Fruit fly (Drosophila melanogaster) whole organism, embryonic: Measurements from ENCODE around the gene slp1.
A peak's percentile ranks its signal among the peaks of the same experiment; 100 is the strongest.

Source experiments
- BEAF-32 ChIP-seq: fragments of 200-800 bp; sonication (Bioruptor generic); optimal IDR thresholded peaks from 3 replicates; lab custom pipeline; 2017; ENCODE audit warnings: missing biosample characterization, missing genetic modification characterization, mild to moderate bottlenecking, moderate library complexity, missing genetic modification reagents
- CG10543 ChIP-seq: fragments of 200-800 bp; sonication (Bioruptor generic); optimal IDR thresholded peaks from 3 replicates; lab custom pipeline; 2017; ENCODE audit warnings: missing biosample characterization, mild to moderate bottlenecking, missing genetic modification characterization, moderate library complexity
- CG10979 ChIP-seq: fragments of 200-800 bp; sonication (Bioruptor generic); optimal IDR thresholded peaks from 2 replicates; lab custom pipeline; 2018; ENCODE audit warnings: missing biosample characterization, mild to moderate bottlenecking, missing genetic modification characterization, moderate library complexity
- CG11560 ChIP-seq: fragments of 200-800 bp; sonication (Bioruptor generic); IDR thresholded peaks from 3 replicates; pipeline ENCODE4 v1.3.6; 2022; ENCODE audit warnings: missing biosample characterization, missing genetic modification characterization
- CG14860 ChIP-seq: fragments of 200-800 bp; sonication (Bioruptor generic); IDR thresholded peaks from 3 replicates; pipeline ENCODE4 v1.3.6; 2022; ENCODE audit warnings: missing biosample characterization, missing genetic modification characterization; ENCODE audit not compliant: partially characterized antibody
- CG15514 ChIP-seq: fragments of 200-800 bp; sonication (Bioruptor generic); optimal IDR thresholded peaks from 3 replicates; lab custom pipeline; 2017; ENCODE audit warnings: missing biosample characterization, missing genetic modification characterization, mild to moderate bottlenecking, moderate library complexity, missing genetic modification reagents
- CG31224 ChIP-seq: fragments of 200-800 bp; sonication (Bioruptor generic); IDR thresholded peaks from 2 replicates; pipeline ENCODE4 v1.3.6; 2022; ENCODE audit warnings: missing biosample characterization, missing genetic modification characterization
- CG31365 ChIP-seq: fragments of 200-800 bp; sonication (Bioruptor generic); optimal IDR thresholded peaks from 2 replicates; lab custom pipeline; 2018; ENCODE audit warnings: missing biosample characterization, mild to moderate bottlenecking, missing genetic modification characterization
- CG34224 ChIP-seq: fragments of 200-800 bp; sonication (Bioruptor generic); IDR thresholded peaks from 3 replicates; pipeline ENCODE4 v1.3.6; 2022; ENCODE audit warnings: missing biosample characterization, missing genetic modification characterization; ENCODE audit not compliant: partially characterized antibody
- CG4328 ChIP-seq: fragments of 200-800 bp; sonication (Bioruptor generic); optimal IDR thresholded peaks from 3 replicates; lab custom pipeline; 2017; ENCODE audit warnings: missing biosample characterization, missing genetic modification reagents, missing genetic modification characterization
- CG6175 ChIP-seq: fragments of 200-800 bp; sonication (Bioruptor generic); IDR thresholded peaks from 3 replicates; pipeline ENCODE4 v1.3.6; 2022; ENCODE audit warnings: missing biosample characterization, missing genetic modification characterization
- CG6272 ChIP-seq: fragments of 200-800 bp; sonication (Bioruptor generic); IDR thresholded peaks from 2 replicates; pipeline ENCODE4 v1.3.6; 2022; ENCODE audit warnings: missing biosample characterization, missing genetic modification characterization
- CG6813 ChIP-seq: fragments of 200-800 bp; sonication (Bioruptor generic); optimal IDR thresholded peaks from 2 replicates; lab custom pipeline; 2017; ENCODE audit warnings: missing biosample characterization, missing genetic modification characterization, mild to moderate bottlenecking, moderate library complexity, missing genetic modification reagents
- CG7357 ChIP-seq: fragments of 200-800 bp; sonication (Bioruptor generic); IDR thresholded peaks from 3 replicates; pipeline ENCODE4 v1.3.6; 2022; ENCODE audit warnings: missing biosample characterization, missing genetic modification characterization
- CG7372 ChIP-seq: fragments of 200-800 bp; sonication (Bioruptor generic); IDR thresholded peaks from 2 replicates; pipeline ENCODE4 v1.3.6; 2022; ENCODE audit warnings: missing biosample characterization, missing genetic modification characterization
- CG7556 ChIP-seq: fragments of 200-800 bp; sonication (Bioruptor generic); optimal IDR thresholded peaks from 2 replicates; lab custom pipeline; 2017; ENCODE audit warnings: missing biosample characterization, mild to moderate bottlenecking, missing genetic modification characterization
- CG7928 ChIP-seq: fragments of 200-800 bp; sonication (Bioruptor generic); optimal IDR thresholded peaks from 2 replicates; lab custom pipeline; 2017; ENCODE audit warnings: missing biosample characterization, mild to moderate bottlenecking, missing genetic modification characterization
- CG8944 ChIP-seq: fragments of 200-800 bp; sonication (Bioruptor generic); optimal IDR thresholded peaks from 3 replicates; lab custom pipeline; 2016; ENCODE audit warnings: missing biosample characterization, missing genetic modification characterization
- Dek ChIP-seq: fragments of 200-800 bp; sonication (Bioruptor generic); optimal IDR thresholded peaks from 3 replicates; lab custom pipeline; 2019; ENCODE audit warnings: missing biosample characterization, mild to moderate bottlenecking, missing genetic modification characterization, moderate library complexity
- ERR ChIP-seq: fragments of 200-800 bp; sonication (Bioruptor generic); optimal IDR thresholded peaks from 2 replicates; lab custom pipeline; 2016; ENCODE audit warnings: missing biosample characterization, missing genetic modification characterization
- GATAe ChIP-seq: fragments of 200-800 bp; sonication (Bioruptor generic); conservative IDR thresholded peaks from 2 replicates; pipeline ENCODE4 v1.3.6; 2022; ENCODE audit warnings: missing biosample characterization, missing genetic modification characterization
- HLH54F ChIP-seq: fragments of 200-800 bp; sonication (Bioruptor generic); optimal IDR thresholded peaks from 3 replicates; lab custom pipeline; 2016; ENCODE audit warnings: missing biosample characterization, missing genetic modification characterization
- Hr39 ChIP-seq: fragments of >200 bp; optimal IDR thresholded peaks from 2 replicates; lab custom pipeline; 2017
- Hr78 ChIP-seq, 2 experiments: fragments of 200-800 bp in 1 of 2; fragments of >200 bp in 1 of 2; sonication (Bioruptor generic) in 1 of 2; optimal IDR thresholded peaks; 2 replicates each; lab custom pipeline; 2017 to 2019; ENCODE audit warnings: missing biosample characterization in 2 of 2, missing genetic modification characterization in 2 of 2, mild to moderate bottlenecking in 1 of 2, moderate library complexity in 1 of 2
- Hsf ChIP-seq: fragments of 200-800 bp; sonication (Bioruptor generic); optimal IDR thresholded peaks from 3 replicates; lab custom pipeline; 2016; ENCODE audit warnings: missing biosample characterization, missing genetic modification characterization
- Mad ChIP-seq: fragments of 200-800 bp; sonication (Bioruptor generic); optimal IDR thresholded peaks from 2 replicates; lab custom pipeline; 2016; ENCODE audit warnings: missing biosample characterization, missing genetic modification characterization
- Max ChIP-seq: fragments of 200-800 bp; sonication (Bioruptor generic); optimal IDR thresholded peaks from 2 replicates; lab custom pipeline; 2016; ENCODE audit warnings: missing biosample characterization, mild to moderate bottlenecking, missing genetic modification characterization
- Meics ChIP-seq: fragments of 200-800 bp; sonication (Bioruptor generic); optimal IDR thresholded peaks from 2 replicates; lab custom pipeline; 2017; ENCODE audit warnings: missing biosample characterization, mild to moderate bottlenecking, missing genetic modification characterization
- Mes4 ChIP-seq: fragments of 200-800 bp; sonication (Bioruptor generic); optimal IDR thresholded peaks from 2 replicates; lab custom pipeline; 2016; ENCODE audit warnings: missing biosample characterization, missing genetic modification characterization
- NC2α ChIP-seq: fragments of 200-800 bp; sonication (Bioruptor generic); optimal IDR thresholded peaks from 2 replicates; lab custom pipeline; 2016; ENCODE audit warnings: missing biosample characterization, missing genetic modification characterization
- Rx ChIP-seq: fragments of 200-800 bp; sonication (Bioruptor generic); IDR thresholded peaks from 2 replicates; pipeline ENCODE4 v1.3.6; 2022; ENCODE audit warnings: missing biosample characterization, missing genetic modification characterization
- bbx ChIP-seq: fragments of 200-800 bp; sonication (Bioruptor generic); IDR thresholded peaks from 2 replicates; pipeline ENCODE4 v1.3.6; 2022; ENCODE audit warnings: missing biosample characterization, missing genetic modification characterization; ENCODE audit not compliant: partially characterized antibody
- cad ChIP-seq: fragments of >200 bp; optimal IDR thresholded peaks from 2 replicates; lab custom pipeline; 2017; ENCODE audit warnings: missing biosample characterization, missing genetic modification characterization
- crc ChIP-seq: fragments of 200-800 bp; sonication (Bioruptor generic); optimal IDR thresholded peaks from 2 replicates; lab custom pipeline; 2016; ENCODE audit warnings: missing biosample characterization, missing genetic modification characterization
- da ChIP-seq: fragments of 200-800 bp; sonication (Bioruptor generic); optimal IDR thresholded peaks from 2 replicates; lab custom pipeline; 2016; ENCODE audit warnings: missing biosample characterization, missing genetic modification characterization
- dmrt99B ChIP-seq: fragments of 200-800 bp; sonication (Bioruptor generic); optimal IDR thresholded peaks from 2 replicates; lab custom pipeline; 2018; ENCODE audit warnings: missing biosample characterization, mild to moderate bottlenecking, missing genetic modification characterization, moderate library complexity
- esg ChIP-seq: fragments of 200-800 bp; sonication (Bioruptor generic); conservative IDR thresholded peaks from 2 replicates; pipeline ENCODE4 v1.3.6; 2022; ENCODE audit warnings: missing biosample characterization, missing genetic modification characterization
- fd3F ChIP-seq: fragments of 200-800 bp; sonication (Bioruptor generic); optimal IDR thresholded peaks from 2 replicates; lab custom pipeline; 2018; ENCODE audit warnings: missing biosample characterization, mild to moderate bottlenecking, missing genetic modification characterization, moderate library complexity
- fru ChIP-seq: fragments of >200 bp; optimal IDR thresholded peaks from 2 replicates; lab custom pipeline; 2017
- jumu ChIP-seq: fragments of 200-800 bp; sonication (Bioruptor generic); optimal IDR thresholded peaks from 3 replicates; lab custom pipeline; 2016; ENCODE audit warnings: missing biosample characterization, missing genetic modification characterization
- kay ChIP-seq: fragments of 200-800 bp; sonication (Bioruptor generic); optimal IDR thresholded peaks from 2 replicates; lab custom pipeline; 2016; ENCODE audit warnings: missing biosample characterization, missing genetic modification characterization
- p53 ChIP-seq: fragments of 200-800 bp; sonication (Bioruptor generic); optimal IDR thresholded peaks from 2 replicates; lab custom pipeline; 2016; ENCODE audit warnings: missing biosample characterization, missing genetic modification characterization
- psq ChIP-seq: fragments of 200-800 bp; sonication (Bioruptor generic); optimal IDR thresholded peaks from 2 replicates; lab custom pipeline; 2017; ENCODE audit warnings: missing biosample characterization, missing genetic modification characterization
- rib ChIP-seq: fragments of 200-800 bp; sonication (Bioruptor generic); IDR thresholded peaks from 2 replicates; pipeline ENCODE4 v1.3.6; 2022; ENCODE audit warnings: missing biosample characterization, missing genetic modification characterization
- scrt ChIP-seq: fragments of 200-800 bp; sonication (Bioruptor generic); optimal IDR thresholded peaks from 2 replicates; lab custom pipeline; 2018; ENCODE audit warnings: missing biosample characterization, mild to moderate bottlenecking, missing genetic modification characterization, moderate library complexity
- slbo ChIP-seq: fragments of 200-800 bp; sonication (Bioruptor generic); IDR thresholded peaks from 2 replicates; pipeline ENCODE4 v1.3.6; 2022; ENCODE audit warnings: missing biosample characterization, missing genetic modification characterization
- sqz ChIP-seq: fragments of 200-800 bp; sonication (Bioruptor generic); optimal IDR thresholded peaks from 3 replicates; lab custom pipeline; 2018; ENCODE audit warnings: missing biosample characterization, mild to moderate bottlenecking, missing genetic modification characterization
- sr ChIP-seq: fragments of 200-800 bp; sonication (Bioruptor generic); IDR thresholded peaks from 3 replicates; pipeline ENCODE4 v1.3.6; 2022; ENCODE audit warnings: missing biosample characterization, missing genetic modification characterization
- trh ChIP-seq: fragments of 200-800 bp; sonication (Bioruptor generic); optimal IDR thresholded peaks from 2 replicates; lab custom pipeline; 2016; ENCODE audit warnings: missing biosample characterization, missing genetic modification characterization
- usp ChIP-seq: fragments of >200 bp; optimal IDR thresholded peaks from 2 replicates; lab custom pipeline; 2017; ENCODE audit warnings: missing biosample characterization, missing genetic modification characterization
- wor ChIP-seq: fragments of 200-800 bp; sonication (Bioruptor generic); IDR thresholded peaks from 2 replicates; pipeline ENCODE4 v1.3.6; 2022; ENCODE audit warnings: missing biosample characterization, missing genetic modification characterization
- zf30C ChIP-seq: fragments of 200-800 bp; sonication (Bioruptor generic); optimal IDR thresholded peaks from 3 replicates; lab custom pipeline; 2018; ENCODE audit warnings: missing biosample characterization, mild to moderate bottlenecking, missing genetic modification characterization

Gene slp1

DNA sequence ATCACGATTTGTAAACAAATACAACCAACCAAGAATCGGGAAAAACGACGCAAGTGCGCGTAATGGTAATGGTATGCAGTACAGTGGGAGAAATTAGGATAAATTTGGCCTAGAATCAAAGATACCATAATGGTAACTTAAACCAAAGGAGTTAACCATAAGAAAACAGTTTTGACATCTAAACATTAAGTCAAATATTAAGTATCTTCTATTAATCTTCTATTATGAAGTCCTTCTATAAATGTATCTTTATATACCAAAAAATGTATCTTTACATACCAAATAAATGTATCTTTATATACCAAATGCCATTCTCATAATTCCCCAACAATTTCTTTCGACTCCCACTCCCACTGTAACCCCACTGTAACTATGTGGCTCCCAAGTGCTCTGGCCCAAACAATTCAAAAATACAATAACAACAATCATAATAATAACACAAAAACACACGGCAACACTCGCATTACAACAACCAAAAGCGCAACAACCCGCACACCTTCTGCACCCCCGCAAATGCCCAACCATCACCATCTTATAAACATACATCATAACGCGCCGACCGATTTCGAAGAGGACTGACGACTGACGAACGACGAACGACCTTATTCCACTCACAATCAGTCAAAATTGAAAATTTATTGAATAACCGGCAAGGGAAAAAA is 30.2 kb downstream of the slp1 start (continued):
- TF ChIP-seq rib: no peak
- TF ChIP-seq CG7372 (GFP tag; lab: Robert Waterston, UW): no peak
- TF ChIP-seq bbx (GFP tag; lab: Robert Waterston, UW): no peak
- TF ChIP-seq CG7357 (GFP tag; lab: Robert Waterston, UW): no peak
- no peak for TF ChIP-seq CG14860 (GFP tag; lab: Robert Waterston, UW)
- TF ChIP-seq Mad (GFP tag; lab: Kevin White, UChicago): no peak
- no peak for TF ChIP-seq Meics (GFP tag; lab: Kevin White, UChicago)
- no peak for TF ChIP-seq CG31224 (GFP tag; lab: Robert Waterston, UW)
- no peak for TF ChIP-seq Hr78 (GFP tag; optimal IDR thresholded peaks at IDR 0.05; lab: Kevin White, UChicago)
- no peak for TF ChIP-seq CG7556 (GFP tag; lab: Kevin White, UChicago)
- TF ChIP-seq sr (GFP tag; lab: Robert Waterston, UW): no peak
- TF ChIP-seq CG15514 (GFP tag; lab: Kevin White, UChicago): no peak
- TF ChIP-seq CG31365 (tag; lab: Kevin White, UChicago): no peak
- no peak for TF ChIP-seq CG34224 (GFP tag; lab: Robert Waterston, UW)
- TF ChIP-seq CG7928 (GFP tag; lab: Kevin White, UChicago): no peak
- no peak for TF ChIP-seq zf30C (GFP tag; lab: Kevin White, UChicago)
- TF ChIP-seq HLH54F (GFP tag; lab: Kevin White, UChicago): no peak
- TF ChIP-seq CG8944 (GFP tag; lab: Kevin White, UChicago): no peak
- TF ChIP-seq sqz (GFP tag; lab: Kevin White, UChicago): no peak
- peak; percentile 52 for TF ChIP-seq dmrt99B (tag; lab: Kevin White, UChicago)
- no peak for TF ChIP-seq trh (GFP tag; lab: Kevin White, UChicago)
- no peak for TF ChIP-seq crc (GFP tag; lab: Kevin White, UChicago)
- TF ChIP-seq fru (lab: Kevin White, UChicago): no peak
- TF ChIP-seq slbo: no peak
- TF ChIP-seq CG10543 (GFP tag; lab: Kevin White, UChicago): no peak
- TF ChIP-seq NC2α (GFP tag; lab: Kevin White, UChicago): no peak
- TF ChIP-seq BEAF-32: no peak
- no peak for TF ChIP-seq kay (GFP tag; lab: Kevin White, UChicago)
- TF ChIP-seq cad (GFP tag; lab: Kevin White, UChicago): no peak
- TF ChIP-seq psq (GFP tag; lab: Kevin White, UChicago): no peak
- no peak for TF ChIP-seq Max
- TF ChIP-seq ERR: no peak
- TF ChIP-seq CG10979 (tag; lab: Kevin White, UChicago): peak; percentile 64
- no peak for TF ChIP-seq scrt
- no peak for TF ChIP-seq esg
- no peak for TF ChIP-seq CG11560 (tag; lab: Robert Waterston, UW)
- no peak for TF ChIP-seq wor
- no peak for TF ChIP-seq p53 (GFP tag; lab: Kevin White, UChicago)
- TF ChIP-seq CG6272 (GFP tag; lab: Robert Waterston, UW): no peak
- TF ChIP-seq GATAe (GFP tag; lab: Robert Waterston, UW): no peak
- no peak for TF ChIP-seq Dek (tag; lab: Kevin White, UChicago)
- no peak for TF ChIP-seq CG4328 (GFP tag; lab: Kevin White, UChicago)
- TF ChIP-seq CG6175: no peak
- TF ChIP-seq Mes4 (GFP tag; lab: Kevin White, UChicago): no peak
- TF ChIP-seq Rx (GFP tag; lab: Robert Waterston, UW): no peak
- no peak for TF ChIP-seq da (GFP tag; lab: Kevin White, UChicago)
- no peak for TF ChIP-seq Hr39 (lab: Kevin White, UChicago)
- TF ChIP-seq jumu (GFP tag; lab: Kevin White, UChicago): no peak
- TF ChIP-seq fd3F (GFP tag; lab: Kevin White, UChicago): no peak
- TF ChIP-seq Hsf (GFP tag; lab: Kevin White, UChicago): no peak
- no peak for TF ChIP-seq usp
- no peak for TF ChIP-seq CG6813
